Worm (Caenorhabditis elegans): ENCODE results near the gene C16C8.5.

DNA sequence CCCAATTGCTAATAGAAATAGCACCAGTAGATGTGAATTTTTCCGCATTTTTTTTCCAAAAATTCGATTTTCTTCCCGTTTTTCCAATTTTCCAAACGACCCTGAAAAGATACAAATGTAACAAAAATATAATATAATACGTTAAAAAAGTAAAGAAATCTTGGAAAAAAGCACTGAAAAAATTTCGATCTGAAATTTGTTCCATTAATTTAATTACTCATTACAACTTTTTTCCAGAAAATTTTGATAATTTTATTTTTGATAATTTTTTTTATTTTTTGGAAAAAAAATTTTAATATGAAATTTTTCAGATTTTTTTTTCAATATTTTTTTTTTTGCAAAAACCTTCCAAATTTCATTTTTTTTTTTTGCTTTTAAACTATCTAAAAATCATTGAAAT, 8.8 kb downstream of the C16C8.5 start, which contains the start of gene skpo-2:
- TF ChIP-seq nhr-77 (tag; optimal IDR thresholded peaks at IDR 0.05) (no peak), aly-2 (tag; optimal IDR thresholded peaks at IDR 0.05) (no peak)

All from whole organism, L2 larva.